Fruit fly (Drosophila melanogaster) whole organism, embryonic: ENCODE data around the gene Nup98-96.

ENCODE experiments used
- Atf3 ChIP-seq: fragments of 200-800 bp; sonication (Bioruptor generic); optimal IDR thresholded peaks from 3 replicates; lab custom pipeline; 2016; ENCODE audit warnings: missing biosample characterization, missing genetic modification characterization
- BEAF-32 ChIP-seq: fragments of 200-800 bp; sonication (Bioruptor generic); optimal IDR thresholded peaks from 3 replicates; lab custom pipeline; 2017; ENCODE audit warnings: missing biosample characterization, missing genetic modification characterization, mild to moderate bottlenecking, moderate library complexity, missing genetic modification reagents
- CG10366 ChIP-seq: fragments of 200-800 bp; sonication (Bioruptor generic); IDR thresholded peaks from 2 replicates; pipeline ENCODE4 v1.3.6; 2022; ENCODE audit warnings: missing biosample characterization, missing genetic modification characterization
- CG11093 ChIP-seq: fragments of 200-800 bp; sonication (Bioruptor generic); IDR thresholded peaks from 3 replicates; pipeline ENCODE4 v1.3.6; 2022; ENCODE audit warnings: missing biosample characterization, missing genetic modification characterization
- CG12071 ChIP-seq: fragments of 200-800 bp; sonication (Bioruptor generic); optimal IDR thresholded peaks from 3 replicates; lab custom pipeline; 2018; ENCODE audit warnings: missing biosample characterization, mild to moderate bottlenecking, missing genetic modification characterization
- CG12104 ChIP-seq: fragments of 200-800 bp; sonication (Bioruptor generic); optimal IDR thresholded peaks from 3 replicates; lab custom pipeline; 2016; ENCODE audit warnings: missing biosample characterization, missing genetic modification characterization
- CG12155 ChIP-seq: fragments of 200-800 bp; sonication (Bioruptor generic); optimal IDR thresholded peaks from 3 replicates; lab custom pipeline; 2016; ENCODE audit warnings: missing biosample characterization, missing genetic modification characterization
- CG12219 ChIP-seq: fragments of 200-800 bp; sonication (Bioruptor generic); optimal IDR thresholded peaks from 3 replicates; lab custom pipeline; 2018; ENCODE audit warnings: missing biosample characterization, mild to moderate bottlenecking, missing genetic modification characterization
- CG13894 ChIP-seq: fragments of 200-800 bp; sonication (Bioruptor generic); optimal IDR thresholded peaks from 3 replicates; lab custom pipeline; 2018; ENCODE audit warnings: missing biosample characterization, mild to moderate bottlenecking, missing genetic modification characterization, moderate library complexity
- CG14441 ChIP-seq: fragments of 200-800 bp; sonication (Bioruptor generic); IDR thresholded peaks from 2 replicates; pipeline ENCODE4 v1.3.6; 2022; ENCODE audit warnings: missing biosample characterization, missing genetic modification characterization
- CG15269 ChIP-seq: fragments of 200-800 bp; sonication (Bioruptor generic); optimal IDR thresholded peaks from 2 replicates; lab custom pipeline; 2018; ENCODE audit warnings: missing biosample characterization, mild to moderate bottlenecking, missing genetic modification characterization, moderate library complexity
- CG17568 ChIP-seq: fragments of 200-800 bp; sonication (Bioruptor generic); optimal IDR thresholded peaks from 2 replicates; lab custom pipeline; 2018; ENCODE audit warnings: missing biosample characterization, mild to moderate bottlenecking, missing genetic modification characterization, moderate library complexity
- CG7372 ChIP-seq: fragments of 200-800 bp; sonication (Bioruptor generic); IDR thresholded peaks from 2 replicates; pipeline ENCODE4 v1.3.6; 2022; ENCODE audit warnings: missing biosample characterization, missing genetic modification characterization
- CG7786 ChIP-seq: fragments of 200-800 bp; sonication (Bioruptor generic); optimal IDR thresholded peaks from 2 replicates; lab custom pipeline; 2016; ENCODE audit warnings: missing biosample characterization, missing genetic modification characterization
- CG9609 ChIP-seq: fragments of 200-800 bp; sonication (Bioruptor generic); optimal IDR thresholded peaks from 3 replicates; lab custom pipeline; 2016; ENCODE audit warnings: missing biosample characterization, missing genetic modification characterization
- Dll ChIP-seq: fragments of 200-800 bp; sonication (Bioruptor generic); IDR thresholded peaks from 4 replicates; pipeline ENCODE4 v1.3.6; 2022; ENCODE audit warnings: missing biosample characterization, missing genetic modification characterization; ENCODE audit not compliant: partially characterized antibody
- Doc3 ChIP-seq: fragments of 200-800 bp; sonication (Bioruptor generic); IDR thresholded peaks from 3 replicates; pipeline ENCODE4 v1.3.6; 2022; ENCODE audit warnings: missing biosample characterization, missing genetic modification characterization; ENCODE audit not compliant: partially characterized antibody
- Fer1 ChIP-seq: fragments of 200-800 bp; sonication (Bioruptor generic); optimal IDR thresholded peaks from 2 replicates; lab custom pipeline; 2017; ENCODE audit warnings: missing biosample characterization, mild to moderate bottlenecking, missing genetic modification characterization
- H15 ChIP-seq: fragments of 200-800 bp; sonication (Bioruptor generic); IDR thresholded peaks from 3 replicates; pipeline ENCODE4 v1.3.6; 2022; ENCODE audit warnings: missing biosample characterization, missing genetic modification characterization
- HLH4C ChIP-seq: fragments of 200-800 bp; sonication (Bioruptor generic); IDR thresholded peaks from 3 replicates; pipeline ENCODE4 v1.3.6; 2022; ENCODE audit warnings: missing biosample characterization, missing genetic modification characterization; ENCODE audit not compliant: partially characterized antibody
- Hmr ChIP-seq: fragments of 200-800 bp; sonication (Bioruptor generic); optimal IDR thresholded peaks from 3 replicates; lab custom pipeline; 2017; ENCODE audit warnings: mild to moderate bottlenecking, missing biosample characterization, missing genetic modification reagents, missing genetic modification characterization
- Neu2 ChIP-seq: fragments of 200-800 bp; sonication (Bioruptor generic); optimal IDR thresholded peaks from 3 replicates; lab custom pipeline; 2016; ENCODE audit warnings: missing biosample characterization, missing genetic modification characterization, borderline replicate concordance
- Poxn ChIP-seq: fragments of 200-800 bp; sonication (Bioruptor generic); IDR thresholded peaks from 2 replicates; pipeline ENCODE4 v1.3.6; 2022; ENCODE audit warnings: missing biosample characterization, missing genetic modification characterization
- TFAM ChIP-seq: fragments of 200-800 bp; sonication (Bioruptor generic); optimal IDR thresholded peaks from 2 replicates; lab custom pipeline; 2017; ENCODE audit warnings: missing biosample characterization, missing genetic modification characterization, inconsistent platforms
- Trl ChIP-seq, 3 experiments: fragments of >200 bp in 2 of 3; fragments of 200-800 bp in 1 of 3; sonication (Bioruptor generic) in 1 of 3; optimal IDR thresholded peaks; 2 replicates in 1 of 3; 3 replicates in 2 of 3; lab custom pipeline; 2016 to 2017; ENCODE audit warnings: missing biosample characterization in 1 of 3, missing genetic modification characterization in 1 of 3
- YL-1 ChIP-seq: fragments of 200-800 bp; sonication (Bioruptor generic); optimal IDR thresholded peaks from 3 replicates; lab custom pipeline; 2017; ENCODE audit warnings: missing biosample characterization, mild to moderate bottlenecking, missing genetic modification characterization
- br ChIP-seq: fragments of >200 bp; optimal IDR thresholded peaks from 2 replicates; lab custom pipeline; 2017
- cg ChIP-seq: fragments of 200-800 bp; sonication (Bioruptor generic); optimal IDR thresholded peaks from 3 replicates; lab custom pipeline; 2019; ENCODE audit warnings: missing biosample characterization, mild to moderate bottlenecking, missing genetic modification characterization, moderate library complexity
- chinmo ChIP-seq: fragments of 200-800 bp; sonication (Bioruptor generic); IDR thresholded peaks from 4 replicates; pipeline ENCODE4 v1.3.6; 2022; ENCODE audit warnings: missing biosample characterization, missing genetic modification characterization; ENCODE audit not compliant: partially characterized antibody
- crc ChIP-seq: fragments of 200-800 bp; sonication (Bioruptor generic); optimal IDR thresholded peaks from 2 replicates; lab custom pipeline; 2016; ENCODE audit warnings: missing biosample characterization, missing genetic modification characterization
- dpn ChIP-seq, 2 experiments: fragments of 200-800 bp; sonication (Bioruptor generic); optimal IDR thresholded peaks; 3 replicates each; lab custom pipeline; 2016; ENCODE audit warnings: missing biosample characterization in 2 of 2, missing genetic modification characterization in 2 of 2
- eyg ChIP-seq: fragments of 200-800 bp; sonication (Bioruptor generic); optimal IDR thresholded peaks from 3 replicates; lab custom pipeline; 2016; ENCODE audit warnings: missing biosample characterization, missing genetic modification characterization
- fd96Cb ChIP-seq: fragments of 200-800 bp; sonication (Bioruptor generic); optimal IDR thresholded peaks from 2 replicates; lab custom pipeline; 2018; ENCODE audit warnings: missing biosample characterization, mild to moderate bottlenecking, missing genetic modification characterization, moderate library complexity
- gem ChIP-seq: fragments of 200-800 bp; sonication (Bioruptor generic); optimal IDR thresholded peaks from 2 replicates; lab custom pipeline; 2019; ENCODE audit warnings: missing biosample characterization, mild to moderate bottlenecking, missing genetic modification characterization, moderate library complexity
- gfzf ChIP-seq: fragments of 200-800 bp; sonication (Bioruptor generic); optimal IDR thresholded peaks from 2 replicates; lab custom pipeline; 2016; ENCODE audit warnings: missing biosample characterization, mild to moderate bottlenecking, missing genetic modification characterization, moderate library complexity
- gt ChIP-seq: fragments of 200-800 bp; sonication (Bioruptor generic); IDR thresholded peaks from 2 replicates; pipeline ENCODE4 v1.3.6; 2022; ENCODE audit warnings: missing biosample characterization, missing genetic modification characterization
- h ChIP-seq: fragments of >200 bp; optimal IDR thresholded peaks from 2 replicates; lab custom pipeline; 2017
- hb ChIP-seq: fragments of 200-800 bp; sonication (Bioruptor generic); IDR thresholded peaks from 3 replicates; pipeline ENCODE4 v1.3.6; 2022; ENCODE audit warnings: missing biosample characterization, missing genetic modification characterization; ENCODE audit not compliant: partially characterized antibody
- hth ChIP-seq: fragments of >200 bp; optimal IDR thresholded peaks from 2 replicates; lab custom pipeline; 2017; ENCODE audit warnings: inconsistent platforms
- kni ChIP-seq: fragments of 200-800 bp; sonication (Bioruptor generic); optimal IDR thresholded peaks from 3 replicates; lab custom pipeline; 2017; ENCODE audit warnings: mild to moderate bottlenecking, missing biosample characterization, missing genetic modification reagents, missing genetic modification characterization
- lov ChIP-seq, 2 experiments: fragments of 200-800 bp in 1 of 2; fragments of >200 bp in 1 of 2; sonication (Bioruptor generic) in 1 of 2; IDR thresholded peaks in 1 of 2; optimal IDR thresholded peaks in 1 of 2; 2 replicates in 1 of 2; 3 replicates in 1 of 2; pipeline versions ENCODE4 v1.3.6 to Lab custom; 2017 to 2022; ENCODE audit warnings: missing biosample characterization in 1 of 2, missing genetic modification characterization in 1 of 2
- pzg ChIP-seq: fragments of 200-800 bp; sonication (Bioruptor generic); optimal IDR thresholded peaks from 3 replicates; lab custom pipeline; 2018; ENCODE audit warnings: missing biosample characterization, mild to moderate bottlenecking, missing genetic modification characterization, moderate library complexity
- row ChIP-seq: fragments of 200-800 bp; sonication (Bioruptor generic); IDR thresholded peaks from 3 replicates; pipeline ENCODE4 v1.3.6; 2022; ENCODE audit warnings: missing biosample characterization, missing genetic modification characterization
- seq ChIP-seq: fragments of 200-800 bp; sonication (Bioruptor generic); IDR thresholded peaks from 2 replicates; pipeline ENCODE4 v1.3.6; 2022; ENCODE audit warnings: missing biosample characterization, missing genetic modification characterization
- sob ChIP-seq: fragments of 200-800 bp; sonication (Bioruptor generic); IDR thresholded peaks from 2 replicates; pipeline ENCODE4 v1.3.6; 2022; ENCODE audit warnings: missing biosample characterization, missing genetic modification characterization
- ssp ChIP-seq: fragments of 200-800 bp; sonication (Bioruptor generic); IDR thresholded peaks from 2 replicates; pipeline ENCODE4 v1.3.6; 2022; ENCODE audit warnings: missing biosample characterization, missing genetic modification characterization
- unc-4 ChIP-seq: fragments of 200-800 bp; sonication (Bioruptor generic); IDR thresholded peaks from 2 replicates; pipeline ENCODE4 v1.3.6; 2022; ENCODE audit warnings: missing biosample characterization, missing genetic modification characterization; ENCODE audit not compliant: partially characterized antibody
- zen ChIP-seq: fragments of 200-800 bp; sonication (Bioruptor generic); optimal IDR thresholded peaks from 3 replicates; lab custom pipeline; 2018; ENCODE audit warnings: missing biosample characterization, mild to moderate bottlenecking, missing genetic modification characterization, moderate library complexity

The Nup98-96 gene

dm6 chr3R:23760219-23761018, 21.0 kb downstream of the Nup98-96 start, which contains the start of gene SdhD (continued):
- TF ChIP-seq Dll (GFP tag; lab: Robert Waterston, UW) (peak; percentile 55; the same call in 1 of the 4 replicates), Atf3 (GFP tag; lab: Kevin White, UChicago) (no peak), cg (GFP tag; lab: Kevin White, UChicago) (no peak), Poxn (GFP tag; lab: Robert Waterston, UW) (no peak), lov (optimal IDR thresholded peaks at IDR 0.05; lab: Kevin White, UChicago) (no peak), lov (GFP tag; IDR thresholded peaks at IDR 0.05; lab: Robert Waterston, UW) (no peak), zen (tag; lab: Kevin White, UChicago) (peak; percentile 5), h (lab: Kevin White, UChicago) (no peak), CG17568 (GFP tag; lab: Kevin White, UChicago) (no peak), Neu2 (GFP tag; lab: Kevin White, UChicago) (peak; percentile 66), br (lab: Kevin White, UChicago) (no peak), CG9609 (GFP tag; lab: Kevin White, UChicago) (no peak), CG7372 (GFP tag; lab: Robert Waterston, UW) (no peak), kni (no peak), CG15269 (tag; lab: Kevin White, UChicago) (peak; percentile 27), ssp (GFP tag; lab: Robert Waterston, UW) (no peak), CG12219 (GFP tag; lab: Kevin White, UChicago) (no peak), CG10366 (GFP tag; lab: Robert Waterston, UW) (no peak), chinmo (no peak), gt (no peak), H15 (GFP tag; lab: Robert Waterston, UW) (peak; percentile 18; the same call in 1 of the 3 replicates), row (GFP tag; lab: Robert Waterston, UW) (peak; percentile 21; the same call in 1 of the 3 replicates), hth (no peak), CG11093 (GFP tag; lab: Robert Waterston, UW) (no peak), CG12071 (GFP tag; lab: Kevin White, UChicago) (no peak), Doc3 (GFP tag; lab: Robert Waterston, UW) (peak; percentile 38; the same call in 1 of the 3 replicates), CG14441 (GFP tag; lab: Robert Waterston, UW) (no peak), seq (GFP tag; lab: Robert Waterston, UW) (no peak), Fer1 (GFP tag; lab: Kevin White, UChicago) (peak; percentile 46), gfzf (GFP tag; lab: Kevin White, UChicago) (peak; percentile 10), dpn (GFP tag; optimal IDR thresholded peaks at IDR 0.05; lab: Kevin White, UChicago) (peak; percentile 28 to 46), Hmr (GFP tag; lab: Kevin White, UChicago) (peak; percentile 30), CG12104 (GFP tag; lab: Kevin White, UChicago) (no peak), CG7786 (GFP tag; lab: Kevin White, UChicago) (no peak), YL-1 (GFP tag; lab: Kevin White, UChicago) (peak; percentile 75), BEAF-32 (GFP tag; lab: Kevin White, UChicago) (peak; percentile 48), CG12155 (GFP tag; lab: Kevin White, UChicago) (peak; percentile 31), HLH4C (GFP tag; lab: Robert Waterston, UW) (peak; percentile 63), crc (no peak), sob (GFP tag; lab: Robert Waterston, UW) (peak; percentile 40; the same call in 1 of the 2 replicates), hb (GFP tag; lab: Robert Waterston, UW) (no peak), unc-4 (GFP tag; lab: Robert Waterston, UW) (peak; percentile 48), gem (tag; lab: Kevin White, UChicago) (no peak), Trl (optimal IDR thresholded peaks at IDR 0.05; lab: Kevin White, UChicago) (no peak), Trl (GFP tag; optimal IDR thresholded peaks at IDR 0.05; lab: Kevin White, UChicago) (no peak), TFAM (GFP tag; lab: Kevin White, UChicago) (no peak), fd96Cb (no peak), eyg (no peak), CG13894 (tag; lab: Kevin White, UChicago) (no peak), pzg (GFP tag; lab: Kevin White, UChicago) (peak; percentile 58)
